Fruit fly (Drosophila melanogaster) whole organism, embryonic: ENCODE data around the gene Spx.

Experiments used
- Aef1 ChIP-seq: fragments of 200-800 bp; sonication (Bioruptor generic); IDR thresholded peaks from 3 replicates; pipeline ENCODE4 v1.3.6; 2022; ENCODE audit warnings: missing biosample characterization, missing genetic modification characterization
- Antp ChIP-seq: fragments of 200-800 bp; sonication (Bioruptor generic); optimal IDR thresholded peaks from 3 replicates; lab custom pipeline; 2016; ENCODE audit warnings: missing biosample characterization, missing genetic modification characterization
- Bteb2 ChIP-seq: fragments of 200-800 bp; sonication (Bioruptor generic); optimal IDR thresholded peaks from 2 replicates; lab custom pipeline; 2016; ENCODE audit warnings: missing biosample characterization, missing genetic modification characterization
- CG11398 ChIP-seq: fragments of 200-800 bp; sonication (Bioruptor generic); optimal IDR thresholded peaks from 2 replicates; lab custom pipeline; 2016; ENCODE audit warnings: missing biosample characterization, missing genetic modification characterization
- CG14050 ChIP-seq: fragments of 200-800 bp; sonication (Bioruptor generic); IDR thresholded peaks from 3 replicates; pipeline ENCODE4 v1.3.6; 2022; ENCODE audit warnings: missing biosample characterization, missing genetic modification characterization
- CG14441 ChIP-seq: fragments of 200-800 bp; sonication (Bioruptor generic); IDR thresholded peaks from 2 replicates; pipeline ENCODE4 v1.3.6; 2022; ENCODE audit warnings: missing biosample characterization, missing genetic modification characterization
- CG18262 ChIP-seq: fragments of 200-800 bp; optimal IDR thresholded peaks from 3 replicates; lab custom pipeline; 2019; ENCODE audit warnings: missing biosample characterization, mild to moderate bottlenecking, missing genetic modification characterization, moderate library complexity
- CG18599 ChIP-seq: fragments of 200-800 bp; sonication (Bioruptor generic); optimal IDR thresholded peaks from 3 replicates; lab custom pipeline; 2017; ENCODE audit warnings: missing biosample characterization, missing genetic modification characterization, mild to moderate bottlenecking, moderate library complexity, missing genetic modification reagents
- CG2202 ChIP-seq: fragments of 200-800 bp; sonication (Bioruptor generic); optimal IDR thresholded peaks from 2 replicates; lab custom pipeline; 2018; ENCODE audit warnings: missing biosample characterization, mild to moderate bottlenecking, missing genetic modification characterization
- CG2875 ChIP-seq: fragments of 200-800 bp; sonication (Bioruptor generic); optimal IDR thresholded peaks from 2 replicates; lab custom pipeline; 2017; ENCODE audit warnings: missing biosample characterization, mild to moderate bottlenecking, missing genetic modification characterization, missing genetic modification reagents
- CG31224 ChIP-seq: fragments of 200-800 bp; sonication (Bioruptor generic); IDR thresholded peaks from 2 replicates; pipeline ENCODE4 v1.3.6; 2022; ENCODE audit warnings: missing biosample characterization, missing genetic modification characterization
- CG33213 ChIP-seq: fragments of 200-800 bp; sonication (Bioruptor generic); optimal IDR thresholded peaks from 3 replicates; lab custom pipeline; 2016; ENCODE audit warnings: missing biosample characterization, missing genetic modification characterization
- CG4404 ChIP-seq: fragments of 200-800 bp; sonication (Bioruptor generic); IDR thresholded peaks from 2 replicates; pipeline ENCODE4 v1.3.6; 2022; ENCODE audit warnings: missing biosample characterization, missing genetic modification characterization
- CG4617 ChIP-seq: fragments of 200-800 bp; sonication (Bioruptor generic); optimal IDR thresholded peaks from 3 replicates; lab custom pipeline; 2016; ENCODE audit warnings: missing biosample characterization, missing genetic modification characterization, borderline replicate concordance
- CG6254 ChIP-seq: fragments of 200-800 bp; sonication (Bioruptor generic); optimal IDR thresholded peaks from 3 replicates; lab custom pipeline; 2017; ENCODE audit warnings: mild to moderate bottlenecking, missing biosample characterization, missing genetic modification reagents, missing genetic modification characterization
- CG6765 ChIP-seq: fragments of 200-800 bp; sonication (Bioruptor generic); optimal IDR thresholded peaks from 3 replicates; lab custom pipeline; 2017; ENCODE audit warnings: missing biosample characterization, mild to moderate bottlenecking, missing genetic modification characterization
- CG7963 ChIP-seq: fragments of 200-800 bp; sonication (Bioruptor generic); IDR thresholded peaks from 3 replicates; pipeline ENCODE4 v1.3.6; 2022; ENCODE audit warnings: missing biosample characterization, missing genetic modification characterization; ENCODE audit not compliant: partially characterized antibody
- CG8944 ChIP-seq: fragments of 200-800 bp; sonication (Bioruptor generic); optimal IDR thresholded peaks from 3 replicates; lab custom pipeline; 2016; ENCODE audit warnings: missing biosample characterization, missing genetic modification characterization
- CG9876 ChIP-seq: fragments of 200-800 bp; sonication (Bioruptor generic); optimal IDR thresholded peaks from 2 replicates; lab custom pipeline; 2016; ENCODE audit warnings: missing biosample characterization, missing genetic modification characterization
- Deaf1 ChIP-seq: fragments of 200-800 bp; optimal IDR thresholded peaks from 3 replicates; lab custom pipeline; 2019; ENCODE audit warnings: missing biosample characterization, mild to moderate bottlenecking, missing genetic modification characterization, moderate library complexity
- Elba2 ChIP-seq: fragments of 200-800 bp; sonication (Bioruptor generic); optimal IDR thresholded peaks from 3 replicates; lab custom pipeline; 2016; ENCODE audit warnings: missing biosample characterization, missing genetic modification characterization
- HLHmδ ChIP-seq: fragments of 200-800 bp; sonication (Bioruptor generic); optimal IDR thresholded peaks from 2 replicates; lab custom pipeline; 2018; ENCODE audit warnings: missing biosample characterization, mild to moderate bottlenecking, missing genetic modification characterization, moderate library complexity
- Lhr ChIP-seq: fragments of 200-800 bp; sonication (Bioruptor generic); optimal IDR thresholded peaks from 3 replicates; lab custom pipeline; 2017; ENCODE audit warnings: mild to moderate bottlenecking, missing biosample characterization, missing genetic modification reagents, missing genetic modification characterization
- Myb ChIP-seq: fragments of 200-800 bp; sonication (Bioruptor generic); optimal IDR thresholded peaks from 2 replicates; lab custom pipeline; 2016; ENCODE audit warnings: missing biosample characterization, missing genetic modification characterization
- NC2α ChIP-seq: fragments of 200-800 bp; sonication (Bioruptor generic); optimal IDR thresholded peaks from 2 replicates; lab custom pipeline; 2016; ENCODE audit warnings: missing biosample characterization, missing genetic modification characterization
- Nf-YB ChIP-seq: fragments of 200-800 bp; sonication (Bioruptor generic); optimal IDR thresholded peaks from 3 replicates; lab custom pipeline; 2019; ENCODE audit warnings: missing biosample characterization, mild to moderate bottlenecking, missing genetic modification characterization, moderate library complexity
- Optix ChIP-seq: fragments of 200-800 bp; sonication (Bioruptor generic); IDR thresholded peaks from 3 replicates; pipeline ENCODE4 v1.3.6; 2022; ENCODE audit warnings: missing biosample characterization, missing genetic modification characterization
- ab ChIP-seq: fragments of 200-800 bp; sonication (Bioruptor generic); optimal IDR thresholded peaks from 2 replicates; lab custom pipeline; 2016; ENCODE audit warnings: missing biosample characterization, missing genetic modification characterization
- abd-A ChIP-seq: fragments of 200-800 bp; sonication (Bioruptor generic); optimal IDR thresholded peaks from 3 replicates; lab custom pipeline; 2019; ENCODE audit warnings: missing biosample characterization, mild to moderate bottlenecking, missing genetic modification characterization, moderate library complexity
- ato ChIP-seq: fragments of 200-800 bp; sonication (Bioruptor generic); IDR thresholded peaks from 2 replicates; pipeline ENCODE4 v1.3.6; 2022; ENCODE audit warnings: missing biosample characterization, missing genetic modification characterization; ENCODE audit not compliant: partially characterized antibody
- bigmax ChIP-seq: fragments of 200-800 bp; sonication (Bioruptor generic); optimal IDR thresholded peaks from 2 replicates; lab custom pipeline; 2018; ENCODE audit warnings: missing biosample characterization, mild to moderate bottlenecking, missing genetic modification characterization
- br ChIP-seq: fragments of >200 bp; optimal IDR thresholded peaks from 2 replicates; lab custom pipeline; 2017
- croc ChIP-seq: fragments of 200-800 bp; sonication (Bioruptor generic); conservative IDR thresholded peaks from 3 replicates; pipeline ENCODE4 v1.3.6; 2022; ENCODE audit warnings: missing biosample characterization, missing genetic modification characterization
- dati ChIP-seq: fragments of 200-800 bp; sonication (Bioruptor generic); IDR thresholded peaks from 2 replicates; pipeline ENCODE4 v1.3.6; 2022; ENCODE audit warnings: missing biosample characterization, missing genetic modification characterization
- esg ChIP-seq: fragments of 200-800 bp; sonication (Bioruptor generic); conservative IDR thresholded peaks from 2 replicates; pipeline ENCODE4 v1.3.6; 2022; ENCODE audit warnings: missing biosample characterization, missing genetic modification characterization
- gsb ChIP-seq: fragments of 200-800 bp; sonication (Bioruptor generic); IDR thresholded peaks from 2 replicates; pipeline ENCODE4 v1.3.6; 2022; ENCODE audit warnings: missing biosample characterization, missing genetic modification characterization
- inv ChIP-seq: fragments of 200-800 bp; sonication (Bioruptor generic); IDR thresholded peaks from 2 replicates; pipeline ENCODE4 v1.3.6; 2022; ENCODE audit warnings: missing biosample characterization, missing genetic modification characterization; ENCODE audit not compliant: partially characterized antibody
- kni ChIP-seq: fragments of 200-800 bp; sonication (Bioruptor generic); optimal IDR thresholded peaks from 3 replicates; lab custom pipeline; 2017; ENCODE audit warnings: mild to moderate bottlenecking, missing biosample characterization, missing genetic modification reagents, missing genetic modification characterization
- mld ChIP-seq: fragments of 200-800 bp; sonication (Bioruptor generic); IDR thresholded peaks from 3 replicates; pipeline ENCODE4 v1.3.6; 2022; ENCODE audit warnings: missing biosample characterization, missing genetic modification characterization; ENCODE audit not compliant: partially characterized antibody
- nerfin-2 ChIP-seq: fragments of 200-800 bp; sonication (Bioruptor generic); IDR thresholded peaks from 2 replicates; pipeline ENCODE4 v1.3.6; 2022; ENCODE audit warnings: missing biosample characterization, missing genetic modification characterization; ENCODE audit not compliant: partially characterized antibody
- org-1 ChIP-seq: fragments of 200-800 bp; sonication (Bioruptor generic); optimal IDR thresholded peaks from 2 replicates; lab custom pipeline; 2017; ENCODE audit warnings: missing biosample characterization, missing genetic modification characterization
- pb ChIP-seq: fragments of 200-800 bp; sonication (Bioruptor generic); optimal IDR thresholded peaks from 3 replicates; lab custom pipeline; 2016; ENCODE audit warnings: missing biosample characterization, missing genetic modification characterization
- peb ChIP-seq: fragments of 200-800 bp; sonication (Bioruptor generic); IDR thresholded peaks from 2 replicates; pipeline ENCODE4 v1.3.6; 2022; ENCODE audit warnings: missing biosample characterization, missing genetic modification characterization
- psq ChIP-seq: fragments of 200-800 bp; sonication (Bioruptor generic); optimal IDR thresholded peaks from 2 replicates; lab custom pipeline; 2017; ENCODE audit warnings: missing biosample characterization, missing genetic modification characterization
- sens-2 ChIP-seq: fragments of 200-800 bp; sonication (Bioruptor generic); IDR thresholded peaks from 2 replicates; pipeline ENCODE4 v1.3.6; 2022; ENCODE audit warnings: missing biosample characterization, missing genetic modification characterization
- sim ChIP-seq: fragments of 200-800 bp; sonication (Bioruptor generic); IDR thresholded peaks from 2 replicates; pipeline ENCODE4 v1.3.6; 2022; ENCODE audit warnings: missing biosample characterization, missing genetic modification characterization
- slbo ChIP-seq: fragments of 200-800 bp; sonication (Bioruptor generic); IDR thresholded peaks from 2 replicates; pipeline ENCODE4 v1.3.6; 2022; ENCODE audit warnings: missing biosample characterization, missing genetic modification characterization
- sug ChIP-seq: fragments of 200-800 bp; optimal IDR thresholded peaks from 2 replicates; lab custom pipeline; 2019; ENCODE audit warnings: missing biosample characterization, mild to moderate bottlenecking, missing genetic modification characterization, moderate library complexity
- unpg ChIP-seq: fragments of 200-800 bp; sonication (Bioruptor generic); optimal IDR thresholded peaks from 3 replicates; lab custom pipeline; 2018; ENCODE audit warnings: missing biosample characterization, mild to moderate bottlenecking, missing genetic modification characterization, moderate library complexity
- vvl ChIP-seq: fragments of 200-800 bp; sonication (Bioruptor generic); IDR thresholded peaks from 2 replicates; pipeline ENCODE4 v1.3.6; 2022; ENCODE audit warnings: missing biosample characterization, missing genetic modification characterization
- wor ChIP-seq: fragments of 200-800 bp; sonication (Bioruptor generic); IDR thresholded peaks from 2 replicates; pipeline ENCODE4 v1.3.6; 2022; ENCODE audit warnings: missing biosample characterization, missing genetic modification characterization

The Spx gene

dm6 chrX:6265456-6265877, 9.8 kb downstream of the Spx start (continued):
- peak; percentile 90 for TF ChIP-seq CG9876 (GFP tag; lab: Kevin White, UChicago)
- TF ChIP-seq Deaf1: peak; percentile 76
- peak; percentile 98 for TF ChIP-seq CG18262 (tag; lab: Kevin White, UChicago)
- peak; percentile 94 for TF ChIP-seq CG14050 (GFP tag; lab: Robert Waterston, UW)
- TF ChIP-seq mld (GFP tag; lab: Robert Waterston, UW): no peak
- peak; percentile 71 for TF ChIP-seq kni
- 0 out of 2 replicates have a peak, but pooled peaks have one; percentile 34 for TF ChIP-seq inv (GFP tag; lab: Robert Waterston, UW)
- TF ChIP-seq sug (tag; lab: Kevin White, UChicago): peak; percentile 86
- TF ChIP-seq HLHmδ (GFP tag; lab: Kevin White, UChicago): no peak
- no peak for TF ChIP-seq br (lab: Kevin White, UChicago)
- TF ChIP-seq wor (GFP tag; lab: Robert Waterston, UW): peak; percentile 96
- TF ChIP-seq gsb (GFP tag; lab: Robert Waterston, UW): peak; percentile 89
- TF ChIP-seq CG8944 (GFP tag; lab: Kevin White, UChicago): peak; percentile 95
- peak; percentile 82 for TF ChIP-seq CG2202 (tag; lab: Kevin White, UChicago)
- peak; percentile 96 for TF ChIP-seq unpg (GFP tag; lab: Kevin White, UChicago)
- TF ChIP-seq ato (GFP tag; lab: Robert Waterston, UW): no peak
- peak; percentile 96 for TF ChIP-seq Optix (GFP tag; lab: Robert Waterston, UW)
- peak; percentile 91 for TF ChIP-seq pb
- peak; percentile 93 for TF ChIP-seq slbo (GFP tag; lab: Robert Waterston, UW)
- TF ChIP-seq croc: peak; percentile 94
- TF ChIP-seq Bteb2: peak; percentile 94
- TF ChIP-seq Elba2 (GFP tag; lab: Kevin White, UChicago): peak; percentile 31
- TF ChIP-seq bigmax (GFP tag; lab: Kevin White, UChicago): no peak
- TF ChIP-seq esg: peak; percentile 94
- TF ChIP-seq CG6765 (GFP tag; lab: Kevin White, UChicago): peak; percentile 89
- TF ChIP-seq Aef1: peak; percentile 93
- TF ChIP-seq CG4617 (GFP tag; lab: Kevin White, UChicago): peak; percentile 87
- peak; percentile 85 for TF ChIP-seq Nf-YB (GFP tag; lab: Kevin White, UChicago)
- peak; percentile 94 for TF ChIP-seq CG18599
- peak; percentile 81 for TF ChIP-seq CG31224 (GFP tag; lab: Robert Waterston, UW)
- TF ChIP-seq vvl: peak; percentile 95
- TF ChIP-seq peb: peak; percentile 87
- peak; percentile 91 for TF ChIP-seq Lhr (GFP tag; lab: Kevin White, UChicago)
- peak; percentile 97 for TF ChIP-seq org-1 (GFP tag; lab: Kevin White, UChicago)
- TF ChIP-seq CG6254 (GFP tag; lab: Kevin White, UChicago): peak; percentile 89
- TF ChIP-seq CG4404 (GFP tag; lab: Robert Waterston, UW): peak; percentile 83
- peak; percentile 92 for TF ChIP-seq CG33213 (GFP tag; lab: Kevin White, UChicago)
- TF ChIP-seq CG7963 (GFP tag; lab: Robert Waterston, UW): no peak
- peak; percentile 90 for TF ChIP-seq sens-2
- peak; percentile 96 for TF ChIP-seq Antp (GFP tag; lab: Kevin White, UChicago)
- TF ChIP-seq Myb (GFP tag; lab: Kevin White, UChicago): peak; percentile 82
- TF ChIP-seq CG11398: peak; percentile 89
- TF ChIP-seq NC2α (GFP tag; lab: Kevin White, UChicago): peak; percentile 92
- peak; percentile 92 for TF ChIP-seq ab (GFP tag; lab: Kevin White, UChicago)
- peak; percentile 97 for TF ChIP-seq CG2875 (GFP tag; lab: Kevin White, UChicago)
- peak; percentile 79 for TF ChIP-seq psq (GFP tag; lab: Kevin White, UChicago)
- TF ChIP-seq dati (GFP tag; lab: Robert Waterston, UW): peak; percentile 83
- peak; percentile 87 for TF ChIP-seq sim (GFP tag; lab: Robert Waterston, UW)
- TF ChIP-seq abd-A (tag; lab: Kevin White, UChicago): peak; percentile 31
- TF ChIP-seq CG14441 (GFP tag; lab: Robert Waterston, UW): peak; percentile 95
- peak; percentile 36; the same call in 1 of the 2 replicates for TF ChIP-seq nerfin-2 (GFP tag; lab: Robert Waterston, UW)
